Worm (Caenorhabditis elegans) whole organism, late embryonic: Measurements from ENCODE around the gene clec-234.
"Not testable (repeated sequence)": the region's sequence is repeated elsewhere in the genome, so short reads cannot be mapped to it uniquely, and the experiment has no call there.

Source experiments
- K02D7.2 ChIP-seq: sonication (generic microtip); optimal IDR thresholded peaks from 2 replicates; lab custom pipeline; 2017; ENCODE audit warnings: mild to moderate bottlenecking, missing genetic modification characterization, missing compliant biosample characterization
- dmd-4 ChIP-seq: sonication (generic microtip); optimal IDR thresholded peaks from 2 replicates; lab custom pipeline; 2016; ENCODE audit warnings: borderline replicate concordance, missing genetic modification characterization, missing compliant biosample characterization
- elt-4 ChIP-seq: sonication (generic microtip); optimal IDR thresholded peaks from 2 replicates; lab custom pipeline; 2016; ENCODE audit warnings: missing genetic modification characterization, missing compliant biosample characterization
- ets-4 ChIP-seq: sonication (generic microtip); optimal IDR thresholded peaks from 2 replicates; lab custom pipeline; 2016; ENCODE audit warnings: missing genetic modification characterization, missing compliant biosample characterization
- eyg-1 ChIP-seq: sonication (generic microtip); optimal IDR thresholded peaks from 2 replicates; lab custom pipeline; 2016; ENCODE audit warnings: missing genotype, missing genetic modification characterization, missing compliant biosample characterization
- fkh-10 ChIP-seq: fragments of 150-350 bp; optimal IDR thresholded peaks from 2 replicates; lab custom pipeline; 2014; ENCODE audit warnings: missing biosample characterization, missing genetic modification reagents, missing genetic modification characterization
- lin-11 ChIP-seq: fragments of 200-800 bp; sonication (Bioruptor generic); optimal IDR thresholded peaks from 2 replicates; lab custom pipeline; 2018; ENCODE audit warnings: mild to moderate bottlenecking, missing genetic modification characterization, missing compliant biosample characterization
- nhr-11 ChIP-seq: fragments of 150-350 bp; optimal IDR thresholded peaks from 2 replicates; lab custom pipeline; 2014; ENCODE audit warnings: missing biosample characterization, missing genetic modification characterization
- pag-3 ChIP-seq: sonication (generic microtip); optimal IDR thresholded peaks from 2 replicates; lab custom pipeline; 2016; ENCODE audit warnings: missing compliant biosample characterization, missing genetic modification characterization, borderline replicate concordance
- pat-9 ChIP-seq: fragments of 200-800 bp; sonication (Bioruptor generic); optimal IDR thresholded peaks from 2 replicates; lab custom pipeline; 2018; ENCODE audit warnings: mild to moderate bottlenecking, missing genetic modification characterization, moderate library complexity, missing compliant biosample characterization
- pha-4 ChIP-seq: fragments of 150-350 bp; optimal IDR thresholded peaks from 2 replicates; lab custom pipeline; 2018; ENCODE audit warnings: missing biosample characterization, missing genetic modification reagents, missing genetic modification characterization
- pqm-1 ChIP-seq: sonication (generic microtip); optimal IDR thresholded peaks from 2 replicates; lab custom pipeline; 2016; ENCODE audit warnings: missing genetic modification characterization, missing compliant biosample characterization
- unc-55 ChIP-seq: sonication (generic microtip); optimal IDR thresholded peaks from 2 replicates; lab custom pipeline; 2017; ENCODE audit warnings: missing biosample characterization, missing genetic modification reagents, missing genetic modification characterization

- TF ChIP-seq nhr-11; unc-55 (GFP tag; lab: Kevin White, UChicago); fkh-10 (GFP tag; lab: Kevin White, UChicago); eyg-1 (tag; lab: Kevin White, UChicago); dmd-4; elt-4 (tag; lab: Kevin White, UChicago); lin-11 (tag; lab: Kevin White, UChicago); ets-4 (tag; lab: Kevin White, UChicago); pha-4 (tag; lab: Kevin White, UChicago); K02D7.2 (tag; lab: Kevin White, UChicago); pqm-1; pag-3; pat-9 (tag; lab: Kevin White, UChicago): not testable (repeated sequence)
These were observed 49.6 kb downstream of the clec-234 start, which contains the start of gene F13A7.7 for ce11 chrV:16383729-16384128.
